Worm (Caenorhabditis elegans) whole organism, L4 larva: ENCODE measurements around the gene Y44A6C.2.

ENCODE experiments used
- F49E8.2 ChIP-seq: sonication (generic microtip); optimal IDR thresholded peaks from 2 replicates; lab custom pipeline; 2016; ENCODE audit warnings: missing compliant biosample characterization, mild to moderate bottlenecking, missing genetic modification characterization, borderline replicate concordance
- daf-12 ChIP-seq: fragments of 150-350 bp; optimal IDR thresholded peaks from 2 replicates; lab custom pipeline; 2014; ENCODE audit warnings: missing biosample characterization, missing genetic modification reagents, missing genetic modification characterization
- egl-27 ChIP-seq: sonication (generic microtip); optimal IDR thresholded peaks from 3 replicates; lab custom pipeline; 2017; ENCODE audit warnings: missing biosample characterization, missing genetic modification reagents, missing genetic modification characterization
- lin-13 ChIP-seq: fragments of 150-350 bp; optimal IDR thresholded peaks from 2 replicates; lab custom pipeline; 2014; ENCODE audit warnings: missing biosample characterization, missing genetic modification reagents, missing genetic modification characterization
- nhr-11 ChIP-seq: fragments of 150-350 bp; optimal IDR thresholded peaks from 2 replicates; lab custom pipeline; 2014; ENCODE audit warnings: missing biosample characterization, missing genetic modification characterization
- nhr-28 ChIP-seq: fragments of 150-350 bp; optimal IDR thresholded peaks from 2 replicates; lab custom pipeline; 2014; ENCODE audit warnings: missing biosample characterization, missing genetic modification characterization
- skn-1 ChIP-seq: fragments of 150-350 bp; optimal IDR thresholded peaks from 2 replicates; lab custom pipeline; 2014; ENCODE audit warnings: missing biosample characterization, missing genetic modification characterization

ce11 chrV:20712318-20712993, 9.6 kb upstream of the Y44A6C.2 start:
- TF ChIP-seq lin-13 (GFP tag; lab: Kevin White, UChicago) (no peak), nhr-11 (tag; lab: Kevin White, UChicago) (no peak), skn-1 (tag; lab: Kevin White, UChicago) (no peak), nhr-28 (peak; percentile 88), daf-12 (no peak), egl-27 (no peak), F49E8.2 (tag; lab: Kevin White, UChicago) (no peak)
